Worm (Caenorhabditis elegans): ENCODE measurements around the gene ifp-1.

ce11 chrX:9637700-9638099 is 42.3 kb downstream of the ifp-1 start:
- no peak for TF ChIP-seq W03F9.2 (tag; optimal IDR thresholded peaks at IDR 0.05)
- TF ChIP-seq dao-5 (tag; optimal IDR thresholded peaks at IDR 0.05): no peak
